Fruit fly (Drosophila melanogaster) whole organism: ENCODE measurements around the gene p53.

ENCODE experiments used
- CG8478 ChIP-seq: fragments of >200 bp; optimal IDR thresholded peaks from 2 replicates; lab custom pipeline; 2018; ENCODE audit warnings: inconsistent platforms
- Dll ChIP-seq: fragments of >200 bp; optimal IDR thresholded peaks from 2 replicates; lab custom pipeline; 2017
- EcR ChIP-seq, 2 experiments: fragments of >200 bp; optimal IDR thresholded peaks; 2 replicates each; lab custom pipeline; 2017; ENCODE audit warnings: missing biosample characterization in 2 of 2, missing genetic modification characterization in 2 of 2, missing genetic modification reagents in 2 of 2
- pan ChIP-seq: fragments of >200 bp; optimal IDR thresholded peaks from 2 replicates; lab custom pipeline; 2017
- psq ChIP-seq: fragments of >200 bp; optimal IDR thresholded peaks from 2 replicates; lab custom pipeline; 2017
- usp ChIP-seq: fragments of >200 bp; optimal IDR thresholded peaks from 2 replicates; lab custom pipeline; 2017; ENCODE audit warnings: missing biosample characterization, missing genetic modification characterization, mixed read lengths

Gene p53

dm6 chr3R:23053936-23054335, at the start of gene p53:
Gene p53 (minus strand): TSS chr3R:23054082.
- TF ChIP-seq pan (lab: Kevin White, UChicago): no peak
- no peak for TF ChIP-seq Dll (lab: Kevin White, UChicago)
- TF ChIP-seq EcR (GFP tag; optimal IDR thresholded peaks at IDR 0.05; lab: Kevin White, UChicago): no peak
- no peak for TF ChIP-seq usp (GFP tag; lab: Kevin White, UChicago)
- no peak for TF ChIP-seq psq (lab: Kevin White, UChicago)
- no peak for TF ChIP-seq CG8478 (lab: Kevin White, UChicago)

- TF ChIP-seq psq (lab: Kevin White, UChicago) (no peak), Dll (lab: Kevin White, UChicago) (no peak)
Measured at dm6 chr3R:23099233-23099632, 45.4 kb upstream of the p53 start, which contains the start of gene CG6738. Gene CG6738 (plus strand): TSS chr3R:23099533.

DNA sequence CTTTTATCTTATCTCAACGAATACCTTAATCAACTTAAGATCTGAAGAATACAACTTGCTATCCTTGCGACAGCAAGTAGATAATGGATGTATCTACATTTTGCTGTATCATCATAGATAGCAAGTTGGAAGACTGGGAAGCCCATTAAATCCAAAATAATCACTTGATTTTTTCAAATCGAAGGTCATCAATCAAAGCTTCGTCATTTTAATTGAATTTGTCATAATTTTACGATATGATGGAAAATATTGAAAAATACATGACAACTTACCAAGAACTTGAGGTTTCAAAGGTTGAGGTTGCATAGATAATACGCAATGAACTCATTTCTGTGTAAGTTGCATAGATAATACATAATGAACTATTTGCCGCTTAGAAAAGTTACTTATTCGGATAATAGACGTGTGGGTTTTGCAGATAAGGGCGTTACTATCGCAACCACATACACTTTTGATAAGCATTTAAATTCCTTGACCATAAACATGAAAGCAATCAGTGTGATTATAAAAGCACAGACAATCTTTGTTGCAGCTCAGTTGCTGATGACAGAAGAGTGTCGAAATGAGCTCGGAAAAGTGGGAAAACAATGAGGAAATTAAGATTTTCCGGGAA, 43.4 kb upstream of the p53 start, which contains the start of gene CG6733:
CG6733 (plus strand) TSS at position 532 of the 613 bp plus-strand sequence.
- no peak for TF ChIP-seq EcR (GFP tag; optimal IDR thresholded peaks at IDR 0.05; lab: Kevin White, UChicago)
- no peak for TF ChIP-seq usp (GFP tag; lab: Kevin White, UChicago)
- TF ChIP-seq psq (lab: Kevin White, UChicago): no peak
- TF ChIP-seq CG8478 (lab: Kevin White, UChicago): no peak
- TF ChIP-seq pan (lab: Kevin White, UChicago): no peak
- no peak for TF ChIP-seq Dll (lab: Kevin White, UChicago)

DNA sequence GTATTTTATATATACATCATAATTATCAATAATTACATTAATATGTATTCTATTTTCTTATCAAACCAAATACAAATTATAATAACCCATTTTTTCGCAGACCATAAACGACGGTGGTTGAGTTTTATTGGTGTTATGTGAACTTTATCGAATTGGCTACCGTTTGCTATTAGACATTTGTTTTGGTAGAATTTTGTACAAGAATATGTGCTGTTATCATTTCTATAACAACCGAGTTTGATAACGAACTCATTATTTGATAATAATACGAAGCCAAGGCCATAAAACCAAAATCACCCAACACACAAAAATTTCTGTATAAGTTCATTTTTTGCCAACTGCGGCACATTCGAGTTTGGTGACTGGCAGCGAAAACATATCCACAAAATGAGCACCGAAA, 41.5 kb upstream of the p53 start, which contains the start of gene CG17109:
CG17109 (plus strand) TSS at position 345 of the 400 bp plus-strand sequence.
- TF ChIP-seq CG8478 (lab: Kevin White, UChicago): no peak
- no peak for TF ChIP-seq usp (GFP tag; lab: Kevin White, UChicago)

dm6 chr3R:23091586-23092228, 37.8 kb upstream of the p53 start, which contains the start of the genes CG17110 and CG6726:
Gene CG17110 (plus strand): TSS chr3R:23091724.
Gene CG6726 (plus strand): TSS chr3R:23091724.
- no peak for TF ChIP-seq psq (lab: Kevin White, UChicago)
- TF ChIP-seq CG8478 (lab: Kevin White, UChicago): no peak
- TF ChIP-seq EcR (GFP tag; optimal IDR thresholded peaks at IDR 0.05; lab: Kevin White, UChicago): no peak
- TF ChIP-seq usp (GFP tag; lab: Kevin White, UChicago): no peak
- TF ChIP-seq pan (lab: Kevin White, UChicago): no peak

DNA sequence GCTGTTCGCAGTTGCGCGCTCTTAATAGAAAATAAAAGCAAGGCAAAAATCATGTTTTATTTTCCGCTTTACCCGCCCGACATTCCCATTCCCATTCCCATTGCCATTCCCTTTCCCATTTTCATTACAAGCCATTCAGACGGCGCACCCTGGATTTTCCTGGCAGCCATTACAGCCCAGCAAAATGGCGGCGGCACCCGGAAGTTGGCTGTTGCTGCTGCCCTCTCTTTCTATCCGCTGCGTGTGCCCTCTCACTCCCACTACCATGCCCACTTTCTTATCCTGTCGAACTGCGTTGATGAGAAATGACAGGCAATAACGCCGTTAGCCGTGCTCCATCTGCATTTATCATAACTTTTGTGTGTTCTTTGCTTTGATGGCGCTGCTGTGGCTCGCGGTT, 34.4 kb upstream of the p53 start:
- TF ChIP-seq CG8478 (lab: Kevin White, UChicago) (no peak), pan (lab: Kevin White, UChicago) (no peak), usp (GFP tag; lab: Kevin White, UChicago) (no peak), psq (lab: Kevin White, UChicago) (no peak), Dll (lab: Kevin White, UChicago) (no peak), EcR (GFP tag; optimal IDR thresholded peaks at IDR 0.05; lab: Kevin White, UChicago) (no peak)

dm6 chr3R:23081265-23081664, 27.4 kb upstream of the p53 start:
- TF ChIP-seq CG8478 (lab: Kevin White, UChicago): no peak
- no peak for TF ChIP-seq pan (lab: Kevin White, UChicago)
- no peak for TF ChIP-seq psq (lab: Kevin White, UChicago)
- TF ChIP-seq usp (GFP tag; lab: Kevin White, UChicago): no peak
- no peak for TF ChIP-seq EcR (GFP tag; optimal IDR thresholded peaks at IDR 0.05; lab: Kevin White, UChicago)
- TF ChIP-seq Dll (lab: Kevin White, UChicago): no peak

- TF ChIP-seq usp (GFP tag; lab: Kevin White, UChicago): no peak
- no peak for TF ChIP-seq CG8478 (lab: Kevin White, UChicago)
- no peak for TF ChIP-seq Dll (lab: Kevin White, UChicago)
- no peak for TF ChIP-seq psq (lab: Kevin White, UChicago)
- TF ChIP-seq pan (lab: Kevin White, UChicago): no peak
- no peak for TF ChIP-seq EcR (GFP tag; optimal IDR thresholded peaks at IDR 0.05; lab: Kevin White, UChicago)
Measured at dm6 chr3R:23074480-23074879, 20.6 kb upstream of the p53 start.

DNA sequence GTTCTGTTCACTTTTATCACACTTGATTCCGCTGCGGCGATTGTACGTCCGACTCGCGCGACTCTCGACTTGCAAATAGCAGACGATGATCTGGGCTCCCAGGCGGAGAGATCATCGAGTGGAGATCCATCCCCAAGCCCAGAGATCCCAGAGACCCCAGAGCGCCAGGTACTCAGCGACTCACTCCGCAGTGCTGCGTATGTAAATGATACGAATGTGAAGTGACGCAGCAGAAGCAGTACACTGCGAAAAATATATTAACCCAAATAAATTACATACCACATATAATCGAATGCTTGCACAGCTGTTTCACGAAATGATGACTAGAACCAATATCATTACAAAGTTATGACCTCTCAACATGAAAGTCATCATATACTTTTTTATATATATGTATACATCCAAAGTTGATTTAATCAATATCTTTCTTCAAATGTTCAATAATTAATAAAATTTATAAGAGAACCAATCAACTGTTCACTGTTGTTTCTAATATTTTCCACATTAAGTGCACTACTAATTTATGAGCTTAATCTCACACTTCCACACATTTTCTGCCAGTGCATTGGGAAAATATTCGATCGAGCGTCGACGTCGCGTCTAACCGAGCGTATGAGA, 13.4 kb upstream of the p53 start, which contains the start of gene CG17111:
CG17111 (minus strand) TSS at position 51 of the 618 bp plus-strand sequence.
- TF ChIP-seq CG8478 (lab: Kevin White, UChicago) (no peak), pan (lab: Kevin White, UChicago) (no peak), EcR (GFP tag; optimal IDR thresholded peaks at IDR 0.05; lab: Kevin White, UChicago) (no peak), psq (lab: Kevin White, UChicago) (no peak), usp (GFP tag; lab: Kevin White, UChicago) (no peak), Dll (lab: Kevin White, UChicago) (no peak)

DNA sequence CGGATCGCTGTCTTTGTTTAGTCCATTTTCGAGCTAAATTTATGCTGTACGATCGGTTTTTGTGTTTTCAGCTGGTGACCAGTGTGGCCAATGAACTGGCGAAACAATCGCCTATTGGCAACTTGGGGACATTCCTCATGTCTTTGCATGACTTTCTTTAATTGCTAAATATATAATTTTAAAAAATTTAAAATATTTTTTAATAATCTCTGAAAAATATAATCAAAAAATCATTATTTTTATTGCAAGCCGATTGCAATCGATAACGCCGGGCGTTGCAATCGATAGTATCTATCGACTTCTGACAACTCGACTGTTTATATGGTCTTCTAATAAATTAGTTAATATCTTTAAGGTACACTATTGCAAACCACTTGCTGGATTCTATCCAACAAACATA, 7.3 kb upstream of the p53 start, which contains the start of the genes sav and Ublcp1:
sav (minus strand) TSS at position 96 of the 400 bp plus-strand sequence.
Ublcp1 (plus strand) TSS at position 285 of the 400 bp plus-strand sequence.
- TF ChIP-seq usp (GFP tag; lab: Kevin White, UChicago): no peak
- no peak for TF ChIP-seq psq (lab: Kevin White, UChicago)
- TF ChIP-seq pan (lab: Kevin White, UChicago): no peak
- TF ChIP-seq EcR (GFP tag; optimal IDR thresholded peaks at IDR 0.05; lab: Kevin White, UChicago): no peak
- no peak for TF ChIP-seq Dll (lab: Kevin White, UChicago)
- no peak for TF ChIP-seq CG8478 (lab: Kevin White, UChicago)

DNA sequence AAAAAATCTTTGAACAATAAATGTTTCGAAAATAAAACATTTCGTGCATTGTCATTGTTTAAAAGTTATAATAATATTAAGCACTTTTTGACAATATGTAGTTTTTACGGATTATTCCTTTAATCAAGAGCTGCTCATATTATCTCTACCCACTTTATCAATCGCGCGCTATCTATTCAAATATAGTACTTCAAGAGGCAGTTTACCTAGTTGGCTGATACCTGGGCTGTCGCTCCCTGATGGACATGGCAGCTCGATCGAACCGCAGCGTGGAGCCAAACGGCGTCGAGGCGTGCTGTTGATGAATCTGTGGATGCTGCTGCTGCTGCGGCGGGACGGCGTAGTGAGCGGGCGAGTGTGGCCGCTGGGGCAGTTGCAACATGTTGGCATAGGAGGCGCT, 6.3 kb upstream of the p53 start:
- TF ChIP-seq usp (GFP tag; lab: Kevin White, UChicago): no peak
- TF ChIP-seq CG8478 (lab: Kevin White, UChicago): no peak
- TF ChIP-seq pan (lab: Kevin White, UChicago): no peak
- TF ChIP-seq EcR (GFP tag; optimal IDR thresholded peaks at IDR 0.05; lab: Kevin White, UChicago): no peak
- TF ChIP-seq Dll (lab: Kevin White, UChicago): no peak
- TF ChIP-seq psq (lab: Kevin White, UChicago): no peak
